Fruit fly (Drosophila melanogaster) whole organism, wandering third instar larva: ENCODE results near the gene Tis11.
A peak's percentile ranks its signal among the peaks of the same experiment; 100 is the strongest.

ENCODE experiments used
- CG32264 ChIP-seq: fragments of 200-800 bp; sonication (Bioruptor generic); optimal IDR thresholded peaks from 2 replicates; lab custom pipeline; 2016; ENCODE audit warnings: missing biosample characterization, missing genetic modification characterization
- Hnf4 ChIP-seq: fragments of 200-800 bp; sonication (Bioruptor generic); optimal IDR thresholded peaks from 2 replicates; lab custom pipeline; 2016; ENCODE audit warnings: missing biosample characterization, mild to moderate bottlenecking, missing genetic modification characterization
- Hr83 ChIP-seq: fragments of 200-300 bp; sonication (Bioruptor generic); optimal IDR thresholded peaks from 2 replicates; lab custom pipeline; 2016; ENCODE audit warnings: missing biosample characterization, mild to moderate bottlenecking, missing genetic modification characterization, moderate library complexity; ENCODE audit not compliant: poor library complexity, severe bottlenecking
- br ChIP-seq: fragments of 200-800 bp; sonication (Bioruptor generic); optimal IDR thresholded peaks from 2 replicates; lab custom pipeline; 2016; ENCODE audit warnings: missing biosample characterization, missing genetic modification characterization
- foxo ChIP-seq, 2 experiments: fragments of 200-800 bp; sonication (Bioruptor generic); optimal IDR thresholded peaks; 2 replicates in 1 of 2; 3 replicates in 1 of 2; lab custom pipeline; 2016 to 2017; ENCODE audit warnings: missing biosample characterization in 2 of 2, missing genetic modification characterization in 2 of 2
- jim ChIP-seq: fragments of 175-275, 200-325 bp; sonication (Bioruptor generic); optimal IDR thresholded peaks from 2 replicates; lab custom pipeline; 2016; ENCODE audit warnings: missing biosample characterization, mild to moderate bottlenecking, missing genetic modification characterization
- lola ChIP-seq: fragments of >200 bp; optimal IDR thresholded peaks from 2 replicates; lab custom pipeline; 2017; ENCODE audit warnings: missing biosample characterization, missing genetic modification characterization
- pan ChIP-seq: fragments of >200 bp; optimal IDR thresholded peaks from 2 replicates; lab custom pipeline; 2017

- TF ChIP-seq jim (GFP tag; lab: Kevin White, UChicago): no peak
- TF ChIP-seq pan (lab: Kevin White, UChicago): no peak
- no peak for TF ChIP-seq foxo (GFP tag; optimal IDR thresholded peaks at IDR 0.05; lab: Kevin White, UChicago)
- peak; percentile 25 for TF ChIP-seq br (GFP tag; lab: Kevin White, UChicago)
- no peak for TF ChIP-seq lola (GFP tag; lab: Kevin White, UChicago)
- TF ChIP-seq Hnf4 (GFP tag; lab: Kevin White, UChicago): no peak
- no peak for TF ChIP-seq CG32264 (GFP tag; lab: Kevin White, UChicago)
- TF ChIP-seq Hr83 (GFP tag; lab: Kevin White, UChicago): no peak
Observed at dm6 chrX:12723332-12723731, 64.1 kb downstream of the Tis11 start.
